Worm (Caenorhabditis elegans) whole organism, mixed stage, embryonic: ENCODE measurements around the gene tbc-19.

ENCODE experiments used
- blmp-1 ChIP-seq: fragments of 150-350 bp; optimal IDR thresholded peaks from 2 replicates; lab custom pipeline; 2014; ENCODE audit warnings: missing biosample characterization, missing genetic modification characterization
- ces-1 ChIP-seq: fragments of 150-350 bp; optimal IDR thresholded peaks from 2 replicates; lab custom pipeline; 2014; ENCODE audit warnings: missing biosample characterization, missing genetic modification reagents, missing genetic modification characterization
- elt-3 ChIP-seq: fragments of 150-350 bp; optimal IDR thresholded peaks from 2 replicates; lab custom pipeline; 2014; ENCODE audit warnings: missing biosample characterization, missing genetic modification characterization
- lin-13 ChIP-seq: fragments of 150-350 bp; optimal IDR thresholded peaks from 2 replicates; lab custom pipeline; 2014; ENCODE audit warnings: missing biosample characterization, missing genetic modification characterization
- lsy-2 ChIP-seq: fragments of 150-350 bp; optimal IDR thresholded peaks from 2 replicates; lab custom pipeline; 2014; ENCODE audit warnings: missing biosample characterization, missing genetic modification characterization
- nhr-237 ChIP-seq: fragments of 150-350 bp; optimal IDR thresholded peaks from 2 replicates; lab custom pipeline; 2014; ENCODE audit warnings: missing biosample characterization, missing genetic modification characterization
- nhr-76 ChIP-seq: sonication (generic microtip); optimal IDR thresholded peaks from 2 replicates; lab custom pipeline; 2017; ENCODE audit warnings: missing biosample characterization, missing genetic modification characterization
- pha-4 ChIP-seq: fragments of 150-350 bp; optimal IDR thresholded peaks from 2 replicates; lab custom pipeline; 2018; ENCODE audit warnings: missing biosample characterization, missing genetic modification reagents, missing genetic modification characterization
- snpc-4 ChIP-seq: fragments of 150-350 bp; optimal IDR thresholded peaks from 2 replicates; lab custom pipeline; 2014; ENCODE audit warnings: missing biosample characterization, missing genetic modification characterization
- tbx-8 ChIP-seq: fragments of 200-800 bp; sonication (Bioruptor generic); optimal IDR thresholded peaks from 2 replicates; lab custom pipeline; 2018; ENCODE audit warnings: mild to moderate bottlenecking, missing genetic modification characterization, moderate library complexity, missing compliant biosample characterization
- unc-39 ChIP-seq: fragments of 150-350 bp; optimal IDR thresholded peaks from 2 replicates; lab custom pipeline; 2014; ENCODE audit warnings: missing biosample characterization, missing genetic modification characterization
- unc-62 ChIP-seq: fragments of 150-350 bp; optimal IDR thresholded peaks from 2 replicates; lab custom pipeline; 2014; ENCODE audit warnings: missing biosample characterization, missing genetic modification reagents, missing genetic modification characterization
- ztf-11 ChIP-seq: fragments of 150-350 bp; optimal IDR thresholded peaks from 2 replicates; lab custom pipeline; 2014; ENCODE audit warnings: missing biosample characterization, missing genetic modification characterization

DNA sequence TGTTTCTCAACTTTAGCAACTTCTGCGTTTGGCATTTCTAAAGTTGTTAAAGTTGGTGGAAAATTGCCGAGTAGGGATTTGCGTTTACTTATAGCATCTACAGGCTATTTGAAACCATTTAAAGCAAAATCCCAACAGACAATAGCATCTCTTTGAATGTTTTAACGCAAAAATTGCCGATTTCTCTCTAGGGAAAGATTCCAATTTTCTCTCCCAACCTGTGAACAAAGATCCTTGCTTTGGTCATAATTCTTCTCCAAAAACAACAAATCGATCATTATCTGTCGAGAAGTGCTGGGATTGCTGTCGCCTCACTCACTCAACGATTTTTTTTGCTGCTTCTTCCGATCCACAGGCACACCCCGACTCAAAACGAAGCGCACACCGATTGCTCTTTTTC lies 41.4 kb upstream of the tbc-19 start:
- TF ChIP-seq elt-3 (tag; lab: Kevin White, UChicago) (no peak), blmp-1 (no peak), lin-13 (tag; lab: Kevin White, UChicago) (no peak), nhr-237 (tag; lab: Kevin White, UChicago) (no peak), unc-62 (GFP tag; lab: Kevin White, UChicago) (no peak), tbx-8 (GFP tag; lab: Kevin White, UChicago) (no peak), pha-4 (tag; lab: Kevin White, UChicago) (no peak), snpc-4 (no peak), ces-1 (no peak), nhr-76 (tag; lab: Kevin White, UChicago) (no peak), ztf-11 (tag; lab: Kevin White, UChicago) (no peak), unc-39 (tag; lab: Kevin White, UChicago) (no peak), lsy-2 (tag; lab: Kevin White, UChicago) (no peak)
